Worm (Caenorhabditis elegans): ENCODE data around the gene imb-2.

Gene imb-2

ce11 chrII:14390036-14390763, 24.7 kb downstream of the imb-2 start, which contains the start of the genes kbp-3 and nurf-1:
TSS of gene kbp-3 (minus strand) at chrII:14390078.
TSS of gene nurf-1 (plus strand) at chrII:14390713.
- TF ChIP-seq unc-62 (GFP tag; optimal IDR thresholded peaks at IDR 0.05): peak; percentile 18
- TF ChIP-seq lin-13 (tag; optimal IDR thresholded peaks at IDR 0.05): peak; percentile 49
- no peak for TF ChIP-seq M03D4.4 (tag; optimal IDR thresholded peaks at IDR 0.05)
- no peak for TF ChIP-seq zip-8 (tag; optimal IDR thresholded peaks at IDR 0.05)
- TF ChIP-seq elt-1 (tag; optimal IDR thresholded peaks at IDR 0.05; ENCODE audit: borderline replicate concordance, insufficient read depth): no peak
- peak; percentile 22 for TF ChIP-seq nhr-237 (tag; optimal IDR thresholded peaks at IDR 0.05)
- TF ChIP-seq ham-2 (GFP tag; optimal IDR thresholded peaks at IDR 0.05): no peak
- TF ChIP-seq mab-5 (tag; optimal IDR thresholded peaks at IDR 0.05): no peak
- peak; percentile 57 for TF ChIP-seq ces-1 (GFP tag; optimal IDR thresholded peaks at IDR 0.05)
- peak; percentile 56 for TF ChIP-seq unc-120 (tag; optimal IDR thresholded peaks at IDR 0.05; ENCODE audit: poor library complexity, severe bottlenecking)
- no peak for TF ChIP-seq ceh-43 (GFP tag; optimal IDR thresholded peaks at IDR 0.05)
- TF ChIP-seq flh-1 (GFP tag; optimal IDR thresholded peaks at IDR 0.05): no peak
- no peak for TF ChIP-seq blmp-1 (tag; optimal IDR thresholded peaks at IDR 0.05)
- TF ChIP-seq sptf-1 (tag; optimal IDR thresholded peaks at IDR 0.05): peak; percentile 21
- TF ChIP-seq nhr-28 (tag; optimal IDR thresholded peaks at IDR 0.05): no peak
- TF ChIP-seq mls-2 (tag; optimal IDR thresholded peaks at IDR 0.05): no peak
- no peak for TF ChIP-seq drap-1 (GFP tag; optimal IDR thresholded peaks at IDR 0.05)
- peak; percentile 15 for TF ChIP-seq ceh-39 (tag; optimal IDR thresholded peaks at IDR 0.05)
- no peak for TF ChIP-seq nhr-12 (tag; optimal IDR thresholded peaks at IDR 0.05)
- peak; percentile 37 for TF ChIP-seq hlh-1 (tag; optimal IDR thresholded peaks at IDR 0.05)
- no peak for TF ChIP-seq ztf-11 (tag; optimal IDR thresholded peaks at IDR 0.05)
- no peak for TF ChIP-seq sem-2 (GFP tag; optimal IDR thresholded peaks at IDR 0.05)
- TF ChIP-seq snpc-4 (tag; optimal IDR thresholded peaks at IDR 0.05): no peak
- no peak for TF ChIP-seq ceh-83 (GFP tag; optimal IDR thresholded peaks at IDR 0.05)
- TF ChIP-seq elt-3 (tag; optimal IDR thresholded peaks at IDR 0.05): no peak
- peak; percentile 62 for TF ChIP-seq lsy-2 (tag; optimal IDR thresholded peaks at IDR 0.05)
- no peak for TF ChIP-seq lin-32 (GFP tag; optimal IDR thresholded peaks at IDR 0.05)
- TF ChIP-seq mep-1 (tag; optimal IDR thresholded peaks at IDR 0.05): peak; percentile 79
- no peak for TF ChIP-seq tbx-8 (GFP tag; optimal IDR thresholded peaks at IDR 0.05)
- TF ChIP-seq nhr-76 (tag; optimal IDR thresholded peaks at IDR 0.05): no peak
- TF ChIP-seq nhr-2 (tag; optimal IDR thresholded peaks at IDR 0.05): no peak
- peak; percentile 1 for TF ChIP-seq cnd-1 (tag; optimal IDR thresholded peaks at IDR 0.05)
- no peak for TF ChIP-seq bed-3 (GFP tag; optimal IDR thresholded peaks at IDR 0.05)
- peak; percentile 32 for TF ChIP-seq pha-4 (tag; optimal IDR thresholded peaks at IDR 0.05)
- no peak for TF ChIP-seq unc-39 (tag; optimal IDR thresholded peaks at IDR 0.05)

ce11 chrII:14393766-14394165, 28.3 kb downstream of the imb-2 start:
- no peak for TF ChIP-seq nhr-28 (tag; optimal IDR thresholded peaks at IDR 0.05)
- TF ChIP-seq unc-120 (tag; optimal IDR thresholded peaks at IDR 0.05; ENCODE audit: poor library complexity, severe bottlenecking): no peak
- TF ChIP-seq sem-2 (GFP tag; optimal IDR thresholded peaks at IDR 0.05): no peak
- TF ChIP-seq ceh-83 (GFP tag; optimal IDR thresholded peaks at IDR 0.05): no peak
- TF ChIP-seq mab-5 (tag; optimal IDR thresholded peaks at IDR 0.05): no peak
- TF ChIP-seq flh-1 (GFP tag; optimal IDR thresholded peaks at IDR 0.05): no peak
- TF ChIP-seq ceh-39 (tag; optimal IDR thresholded peaks at IDR 0.05): no peak
- TF ChIP-seq ces-1 (GFP tag; optimal IDR thresholded peaks at IDR 0.05): no peak
- TF ChIP-seq nhr-12 (tag; optimal IDR thresholded peaks at IDR 0.05): no peak
- no peak for TF ChIP-seq zip-8 (tag; optimal IDR thresholded peaks at IDR 0.05)
- no peak for TF ChIP-seq lin-13 (tag; optimal IDR thresholded peaks at IDR 0.05)
- TF ChIP-seq bed-3 (GFP tag; optimal IDR thresholded peaks at IDR 0.05): no peak
- TF ChIP-seq hlh-1 (tag; optimal IDR thresholded peaks at IDR 0.05): no peak
- no peak for TF ChIP-seq nhr-2 (tag; optimal IDR thresholded peaks at IDR 0.05)
- no peak for TF ChIP-seq mep-1 (tag; optimal IDR thresholded peaks at IDR 0.05)
- TF ChIP-seq elt-3 (tag; optimal IDR thresholded peaks at IDR 0.05): no peak
- TF ChIP-seq M03D4.4 (tag; optimal IDR thresholded peaks at IDR 0.05): no peak
- TF ChIP-seq cnd-1 (tag; optimal IDR thresholded peaks at IDR 0.05): no peak
- TF ChIP-seq ceh-43 (GFP tag; optimal IDR thresholded peaks at IDR 0.05): no peak
- TF ChIP-seq tbx-8 (GFP tag; optimal IDR thresholded peaks at IDR 0.05): no peak

- peak; percentile 54 for TF ChIP-seq hlh-1 (tag; optimal IDR thresholded peaks at IDR 0.05)
- TF ChIP-seq ham-2 (GFP tag; optimal IDR thresholded peaks at IDR 0.05): peak; percentile 52
- TF ChIP-seq nhr-28 (tag; optimal IDR thresholded peaks at IDR 0.05): no peak
- no peak for TF ChIP-seq tbx-8 (GFP tag; optimal IDR thresholded peaks at IDR 0.05)
- peak; percentile 69 for TF ChIP-seq lsy-2 (tag; optimal IDR thresholded peaks at IDR 0.05)
- peak; percentile 32 for TF ChIP-seq unc-120 (tag; optimal IDR thresholded peaks at IDR 0.05; ENCODE audit: poor library complexity, severe bottlenecking)
- peak; percentile 2 for TF ChIP-seq M03D4.4 (tag; optimal IDR thresholded peaks at IDR 0.05)
- TF ChIP-seq sem-2 (GFP tag; optimal IDR thresholded peaks at IDR 0.05): no peak
- no peak for TF ChIP-seq nhr-76 (tag; optimal IDR thresholded peaks at IDR 0.05)
- no peak for TF ChIP-seq elt-1 (tag; optimal IDR thresholded peaks at IDR 0.05; ENCODE audit: borderline replicate concordance, insufficient read depth)
- no peak for TF ChIP-seq drap-1 (GFP tag; optimal IDR thresholded peaks at IDR 0.05)
- peak; percentile 85 for TF ChIP-seq nhr-237 (tag; optimal IDR thresholded peaks at IDR 0.05)
- peak; percentile 18 for TF ChIP-seq sptf-1 (tag; optimal IDR thresholded peaks at IDR 0.05)
- TF ChIP-seq nhr-2 (tag; optimal IDR thresholded peaks at IDR 0.05): peak; percentile 12
- no peak for TF ChIP-seq lin-32 (GFP tag; optimal IDR thresholded peaks at IDR 0.05)
- no peak for TF ChIP-seq ztf-11 (tag; optimal IDR thresholded peaks at IDR 0.05)
- TF ChIP-seq lin-13 (tag; optimal IDR thresholded peaks at IDR 0.05): peak; percentile 82
- no peak for TF ChIP-seq nhr-12 (tag; optimal IDR thresholded peaks at IDR 0.05)
- TF ChIP-seq mls-2 (tag; optimal IDR thresholded peaks at IDR 0.05): no peak
- TF ChIP-seq unc-39 (tag; optimal IDR thresholded peaks at IDR 0.05): no peak
- TF ChIP-seq mep-1 (tag; optimal IDR thresholded peaks at IDR 0.05): peak; percentile 82
- TF ChIP-seq zip-8 (tag; optimal IDR thresholded peaks at IDR 0.05): no peak
- peak; percentile 26 for TF ChIP-seq ceh-83 (GFP tag; optimal IDR thresholded peaks at IDR 0.05)
- no peak for TF ChIP-seq bed-3 (GFP tag; optimal IDR thresholded peaks at IDR 0.05)
- no peak for TF ChIP-seq elt-3 (tag; optimal IDR thresholded peaks at IDR 0.05)
- TF ChIP-seq pha-4 (tag; optimal IDR thresholded peaks at IDR 0.05): peak; percentile 95
- TF ChIP-seq blmp-1 (tag; optimal IDR thresholded peaks at IDR 0.05): no peak
- peak; percentile 25 for TF ChIP-seq ceh-43 (GFP tag; optimal IDR thresholded peaks at IDR 0.05)
- no peak for TF ChIP-seq mab-5 (tag; optimal IDR thresholded peaks at IDR 0.05)
- TF ChIP-seq cnd-1 (tag; optimal IDR thresholded peaks at IDR 0.05): no peak
- no peak for TF ChIP-seq snpc-4 (tag; optimal IDR thresholded peaks at IDR 0.05)
- no peak for TF ChIP-seq unc-62 (GFP tag; optimal IDR thresholded peaks at IDR 0.05)
- peak; percentile 64 for TF ChIP-seq ceh-39 (tag; optimal IDR thresholded peaks at IDR 0.05)
- TF ChIP-seq ces-1 (GFP tag; optimal IDR thresholded peaks at IDR 0.05): peak; percentile 91
- TF ChIP-seq flh-1 (GFP tag; optimal IDR thresholded peaks at IDR 0.05): no peak
These were observed 34.1 kb downstream of the imb-2 start for ce11 chrII:14399595-14399994.

Measured in whole organism, mixed stage, embryonic.